Worm (Caenorhabditis elegans) whole organism, L2 larva: Measurements from ENCODE around the gene C01G10.1.

Experiments used
- ZK546.5 ChIP-seq: sonication (generic microtip); optimal IDR thresholded peaks from 2 replicates; lab custom pipeline; 2017; ENCODE audit warnings: missing biosample characterization, missing genetic modification characterization
- ama-1 ChIP-seq: fragments of 150-350 bp; optimal IDR thresholded peaks from 2 replicates; lab custom pipeline; 2018; ENCODE audit warnings: inconsistent platforms
- blmp-1 ChIP-seq: sonication (generic microtip); optimal IDR thresholded peaks from 2 replicates; lab custom pipeline; 2017; ENCODE audit warnings: missing genetic modification characterization, mild to moderate bottlenecking, missing compliant biosample characterization, antibody characterized with exemption, moderate library complexity; ENCODE audit not compliant: insufficient read depth
- ceh-82 ChIP-seq: fragments of 150-350 bp; optimal IDR thresholded peaks from 2 replicates; lab custom pipeline; 2014; ENCODE audit warnings: missing biosample characterization, missing genetic modification characterization
- dmd-4 ChIP-seq: sonication (generic microtip); optimal IDR thresholded peaks from 2 replicates; lab custom pipeline; 2017; ENCODE audit warnings: missing biosample characterization, missing genetic modification characterization
- elt-3 ChIP-seq: sonication (generic microtip); optimal IDR thresholded peaks from 2 replicates; lab custom pipeline; 2017; ENCODE audit warnings: missing biosample characterization, missing genetic modification characterization
- nhr-23 ChIP-seq: fragments of 150-350 bp; optimal IDR thresholded peaks from 2 replicates; lab custom pipeline; 2014; ENCODE audit warnings: missing biosample characterization, missing genetic modification reagents, missing genetic modification characterization
- nhr-77 ChIP-seq: fragments of 150-350 bp; optimal IDR thresholded peaks from 2 replicates; lab custom pipeline; 2014; ENCODE audit warnings: missing biosample characterization, missing genetic modification characterization
- snpc-4 ChIP-seq: fragments of 150-350 bp; optimal IDR thresholded peaks from 2 replicates; lab custom pipeline; 2014; ENCODE audit warnings: missing biosample characterization, missing genetic modification characterization
- zag-1 ChIP-seq: fragments of 150-350 bp; optimal IDR thresholded peaks from 2 replicates; lab custom pipeline; 2014; ENCODE audit warnings: missing biosample characterization, missing genetic modification characterization
- ztf-11 ChIP-seq: sonication (generic microtip); optimal IDR thresholded peaks from 2 replicates; lab custom pipeline; 2017; ENCODE audit warnings: missing biosample characterization, missing genetic modification characterization

DNA sequence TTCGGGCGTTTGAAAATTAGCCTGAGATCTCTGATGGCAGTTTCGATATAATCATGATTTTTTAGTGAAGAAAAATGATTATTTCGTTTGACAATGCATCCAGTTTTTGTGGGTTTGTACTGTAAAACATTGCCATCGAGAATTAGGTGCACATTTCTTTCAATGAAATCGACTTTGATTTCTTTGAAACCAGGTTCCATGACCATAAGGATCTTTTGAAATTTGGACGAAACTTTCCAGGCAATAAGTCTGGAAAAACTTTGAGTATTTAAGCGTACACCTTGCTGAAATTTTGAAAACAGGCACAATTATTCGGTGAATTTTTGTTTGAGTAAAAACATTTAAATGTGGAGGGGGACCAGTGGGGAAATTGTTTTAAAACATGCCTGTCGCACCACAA, 47.8 kb upstream of the C01G10.1 start:
- TF ChIP-seq blmp-1 (tag; lab: Kevin White, UChicago) (no peak), ceh-82 (no peak), dmd-4 (tag; lab: Kevin White, UChicago) (no peak), ZK546.5 (tag; lab: Kevin White, UChicago) (no peak), snpc-4 (no peak), ztf-11 (tag; lab: Kevin White, UChicago) (no peak), zag-1 (tag; lab: Kevin White, UChicago) (no peak), nhr-77 (no peak), nhr-23 (no peak), ama-1 (no peak), elt-3 (no peak)
